Worm (Caenorhabditis elegans) whole organism, L3 larva: Measurements from ENCODE around the gene T09A5.14.

ENCODE experiments used
- aly-2 ChIP-seq: fragments of 150-350 bp; optimal IDR thresholded peaks from 2 replicates; lab custom pipeline; 2014; ENCODE audit warnings: missing biosample characterization, missing genetic modification characterization
- ceh-16 ChIP-seq: sonication (generic microtip); optimal IDR thresholded peaks from 2 replicates; lab custom pipeline; 2017; ENCODE audit warnings: missing biosample characterization, missing genetic modification characterization
- ceh-82 ChIP-seq: fragments of 150-350 bp; optimal IDR thresholded peaks from 2 replicates; lab custom pipeline; 2014; ENCODE audit warnings: missing biosample characterization, missing genetic modification characterization
- elt-1 ChIP-seq: fragments of 150-350 bp; optimal IDR thresholded peaks from 2 replicates; lab custom pipeline; 2014; ENCODE audit warnings: missing biosample characterization, missing genetic modification characterization
- elt-3 ChIP-seq, 3 experiments: fragments of 150-350 bp in 1 of 3; sonication (generic microtip) in 2 of 3; optimal IDR thresholded peaks; 2 replicates in 2 of 3; 4 replicates in 1 of 3; lab custom pipeline; 2014 to 2017; ENCODE audit warnings: missing biosample characterization in 3 of 3, missing genetic modification characterization in 3 of 3
- eor-1 ChIP-seq, 2 experiments: fragments of 150-350 bp; optimal IDR thresholded peaks; 2 replicates each; lab custom pipeline; 2014 to 2018; ENCODE audit warnings: missing biosample characterization in 2 of 2, missing genetic modification characterization in 2 of 2
- lin-15B ChIP-seq: fragments of 150-350 bp; optimal IDR thresholded peaks from 2 replicates; lab custom pipeline; 2014; ENCODE audit warnings: missing biosample characterization, missing genetic modification characterization
- nfya-1 ChIP-seq: sonication (generic microtip); optimal IDR thresholded peaks from 2 replicates; lab custom pipeline; 2017; ENCODE audit warnings: missing genetic modification characterization, mild to moderate bottlenecking, missing compliant biosample characterization, antibody characterized with exemption, moderate library complexity; ENCODE audit not compliant: insufficient read depth
- nhr-67 ChIP-seq: fragments of 150-350 bp; optimal IDR thresholded peaks from 2 replicates; lab custom pipeline; 2014; ENCODE audit warnings: missing biosample characterization, missing genetic modification characterization
- nhr-77 ChIP-seq: fragments of 150-350 bp; optimal IDR thresholded peaks from 2 replicates; lab custom pipeline; 2014; ENCODE audit warnings: missing biosample characterization, missing genetic modification characterization
- zag-1 ChIP-seq: fragments of 150-350 bp; optimal IDR thresholded peaks from 2 replicates; lab custom pipeline; 2014; ENCODE audit warnings: missing biosample characterization, missing genetic modification characterization

ce11 chrII:7863480-7864125 is 31.4 kb downstream of the T09A5.14 start:
- no peak for TF ChIP-seq elt-3 (tag; optimal IDR thresholded peaks at IDR 0.05; lab: Kevin White, UChicago)
- no peak for TF ChIP-seq aly-2 (tag; lab: Kevin White, UChicago)
- TF ChIP-seq elt-1 (tag; lab: Kevin White, UChicago): no peak
- TF ChIP-seq ceh-16 (tag; lab: Kevin White, UChicago): no peak
- TF ChIP-seq nfya-1 (tag; lab: Kevin White, UChicago): no peak
- no peak for TF ChIP-seq nhr-77 (tag; lab: Kevin White, UChicago)
- TF ChIP-seq zag-1 (tag; lab: Kevin White, UChicago): no peak
- TF ChIP-seq nhr-67 (tag; lab: Kevin White, UChicago): no peak
- no peak for TF ChIP-seq eor-1 (tag; optimal IDR thresholded peaks at IDR 0.05; lab: Kevin White, UChicago)
- TF ChIP-seq lin-15B (tag; lab: Kevin White, UChicago): peak; percentile 48
- no peak for TF ChIP-seq ceh-82
